Worm (Caenorhabditis elegans) whole organism, young adult: Measurements from ENCODE around the gene Y57G11C.22.

ENCODE experiments used
- C06A6.2 ChIP-seq: fragments of 200-800 bp; sonication (Bioruptor generic); conservative IDR thresholded peaks from 2 replicates; pipeline ENCODE4 v1.3.6; 2022; ENCODE audit warnings: missing genetic modification characterization, missing compliant biosample characterization
- F22D6.2 ChIP-seq: sonication (generic microtip); optimal IDR thresholded peaks from 2 replicates; lab custom pipeline; 2016; ENCODE audit warnings: mild to moderate bottlenecking, missing genetic modification characterization, missing compliant biosample characterization
- T26A5.8 ChIP-seq: sonication (generic microtip); optimal IDR thresholded peaks from 2 replicates; lab custom pipeline; 2016; ENCODE audit warnings: missing genetic modification characterization, missing compliant biosample characterization
- Y53G8AR.9 ChIP-seq: fragments of 200-800 bp; sonication (Bioruptor generic); conservative IDR thresholded peaks from 2 replicates; pipeline ENCODE4 v1.3.6; 2022; ENCODE audit warnings: missing genetic modification reagents, missing genetic modification characterization, missing compliant biosample characterization
- ama-1 ChIP-seq, 3 experiments: fragments of 150-350 bp in 1 of 3; sonication (generic microtip) in 2 of 3; optimal IDR thresholded peaks; 2 replicates each; lab custom pipeline; 2014 to 2018; ENCODE audit warnings: missing biosample characterization in 2 of 3, missing genetic modification characterization in 2 of 3, missing genetic modification reagents in 2 of 3
- aptf-3 ChIP-seq: fragments of 200-800 bp; sonication (Bioruptor generic); IDR thresholded peaks from 2 replicates; pipeline ENCODE4 v1.3.6; 2022; ENCODE audit warnings: missing genetic modification characterization, missing compliant biosample characterization
- ceh-40 ChIP-seq: fragments of 200-800 bp; sonication (Bioruptor generic); IDR thresholded peaks from 2 replicates; pipeline ENCODE4 v1.3.6; 2022; ENCODE audit warnings: missing genetic modification characterization, missing compliant biosample characterization
- hmg-1.2 ChIP-seq: fragments of 200-800 bp; sonication (Bioruptor generic); IDR thresholded peaks from 2 replicates; pipeline ENCODE4 v1.3.6; 2022; ENCODE audit warnings: missing genetic modification reagents, missing genetic modification characterization, missing compliant biosample characterization
- lir-1 ChIP-seq: fragments of 200-800 bp; sonication (Bioruptor generic); conservative IDR thresholded peaks from 2 replicates; pipeline ENCODE4 v1.3.6; 2022; ENCODE audit warnings: missing genetic modification reagents, missing genetic modification characterization, missing compliant biosample characterization
- lsl-1 ChIP-seq: fragments of 200-800 bp; sonication (Bioruptor generic); optimal IDR thresholded peaks from 2 replicates; lab custom pipeline; 2018; ENCODE audit warnings: mild to moderate bottlenecking, missing genetic modification characterization, moderate library complexity, missing compliant biosample characterization
- nfya-2 ChIP-seq: fragments of 200-800 bp; sonication (Bioruptor generic); IDR thresholded peaks from 2 replicates; pipeline ENCODE4 v1.3.6; 2022; ENCODE audit warnings: missing genetic modification reagents, missing genetic modification characterization, missing compliant biosample characterization
- repo-1 ChIP-seq: sonication (generic microtip); optimal IDR thresholded peaks from 2 replicates; lab custom pipeline; 2017; ENCODE audit warnings: mild to moderate bottlenecking, missing genetic modification characterization, missing compliant biosample characterization
- sea-2 ChIP-seq: fragments of 200-800 bp; sonication (Bioruptor generic); IDR thresholded peaks from 2 replicates; pipeline ENCODE4 v1.3.6; 2022; ENCODE audit warnings: missing genetic modification characterization, missing compliant biosample characterization

- no peak for TF ChIP-seq Y53G8AR.9 (GFP tag; lab: Robert Waterston, UW)
- no peak for TF ChIP-seq lir-1 (GFP tag; lab: Robert Waterston, UW)
- TF ChIP-seq sea-2 = no peak
- TF ChIP-seq repo-1 (tag; lab: Kevin White, UChicago) = no peak
- no peak for TF ChIP-seq C06A6.2
- TF ChIP-seq lsl-1 = no peak
- TF ChIP-seq ama-1 (optimal IDR thresholded peaks at IDR 0.05; lab: Kevin White, UChicago) = no peak
- no peak for TF ChIP-seq ama-1 (GFP tag; optimal IDR thresholded peaks at IDR 0.05; lab: Kevin White, UChicago)
- TF ChIP-seq nfya-2 = no peak
- TF ChIP-seq F22D6.2 (tag; lab: Kevin White, UChicago) = no peak
- no peak for TF ChIP-seq aptf-3 (GFP tag; lab: Robert Waterston, UW)
- TF ChIP-seq hmg-1.2 (GFP tag; lab: Robert Waterston, UW) = no peak
- TF ChIP-seq T26A5.8 = no peak
- no peak for TF ChIP-seq ceh-40 (GFP tag; lab: Robert Waterston, UW)
Observed at ce11 chrIV:14861691-14862090, 24.7 kb downstream of the Y57G11C.22 start, which contains the start of gene Y57G11C.23.
